Worm (Caenorhabditis elegans) whole organism, L2 larva: ENCODE data around the gene M88.3.

Experiments
- R02D3.7 ChIP-seq: fragments of 150-350 bp; optimal IDR thresholded peaks from 2 replicates; lab custom pipeline; 2014; ENCODE audit warnings: missing biosample characterization, missing genetic modification characterization
- Y55F3AM.14 ChIP-seq: fragments of 200-800 bp; sonication (Bioruptor generic); optimal IDR thresholded peaks from 2 replicates; lab custom pipeline; 2018; ENCODE audit warnings: mild to moderate bottlenecking, missing genetic modification characterization, missing compliant biosample characterization
- ZK546.5 ChIP-seq: sonication (generic microtip); optimal IDR thresholded peaks from 2 replicates; lab custom pipeline; 2017; ENCODE audit warnings: missing biosample characterization, missing genetic modification characterization
- aly-2 ChIP-seq: fragments of 150-350 bp; optimal IDR thresholded peaks from 2 replicates; lab custom pipeline; 2014; ENCODE audit warnings: missing biosample characterization, missing genetic modification characterization
- blmp-1 ChIP-seq: sonication (generic microtip); optimal IDR thresholded peaks from 2 replicates; lab custom pipeline; 2017; ENCODE audit warnings: missing genetic modification characterization, mild to moderate bottlenecking, missing compliant biosample characterization, antibody characterized with exemption, moderate library complexity; ENCODE audit not compliant: insufficient read depth
- ceh-16 ChIP-seq: fragments of 150-350 bp; optimal IDR thresholded peaks from 2 replicates; lab custom pipeline; 2014; ENCODE audit warnings: missing biosample characterization, missing genetic modification characterization
- ceh-82 ChIP-seq: fragments of 150-350 bp; optimal IDR thresholded peaks from 2 replicates; lab custom pipeline; 2014; ENCODE audit warnings: missing biosample characterization, missing genetic modification characterization
- elt-1 ChIP-seq: fragments of 150-350 bp; optimal IDR thresholded peaks from 2 replicates; lab custom pipeline; 2014; ENCODE audit warnings: missing biosample characterization, missing genetic modification characterization
- elt-3 ChIP-seq: sonication (generic microtip); optimal IDR thresholded peaks from 2 replicates; lab custom pipeline; 2017; ENCODE audit warnings: missing biosample characterization, missing genetic modification characterization
- fos-1 ChIP-seq: fragments of 150-350 bp; optimal IDR thresholded peaks from 2 replicates; lab custom pipeline; 2014; ENCODE audit warnings: missing biosample characterization, missing genetic modification characterization
- gmeb-1 ChIP-seq: fragments of 150-350 bp; optimal IDR thresholded peaks from 2 replicates; lab custom pipeline; 2014; ENCODE audit warnings: missing biosample characterization, missing genetic modification characterization
- lin-39 ChIP-seq: fragments of 150-350 bp; optimal IDR thresholded peaks from 2 replicates; lab custom pipeline; 2014; ENCODE audit warnings: missing biosample characterization, missing genetic modification reagents, missing genetic modification characterization
- mab-5 ChIP-seq: fragments of 150-350 bp; optimal IDR thresholded peaks from 2 replicates; lab custom pipeline; 2014; ENCODE audit warnings: missing biosample characterization, missing genetic modification characterization
- mdl-1 ChIP-seq, 2 experiments: fragments of 150-350 bp in 1 of 2; sonication (generic microtip) in 1 of 2; optimal IDR thresholded peaks; 2 replicates each; lab custom pipeline; 2017; ENCODE audit warnings: missing biosample characterization in 2 of 2, missing genetic modification characterization in 2 of 2
- nhr-10 ChIP-seq: sonication (generic microtip); optimal IDR thresholded peaks from 2 replicates; lab custom pipeline; 2017; ENCODE audit warnings: missing biosample characterization, missing genetic modification characterization
- nhr-11 ChIP-seq: fragments of 150-350 bp; optimal IDR thresholded peaks from 2 replicates; lab custom pipeline; 2014; ENCODE audit warnings: missing biosample characterization, missing genetic modification characterization
- nhr-129 ChIP-seq: fragments of 150-350 bp; optimal IDR thresholded peaks from 2 replicates; lab custom pipeline; 2014; ENCODE audit warnings: missing biosample characterization, missing genetic modification characterization
- nhr-21 ChIP-seq: fragments of 150-350 bp; optimal IDR thresholded peaks from 2 replicates; lab custom pipeline; 2014; ENCODE audit warnings: missing biosample characterization, missing genetic modification characterization
- nhr-23 ChIP-seq: fragments of 150-350 bp; optimal IDR thresholded peaks from 2 replicates; lab custom pipeline; 2014; ENCODE audit warnings: missing biosample characterization, missing genetic modification reagents, missing genetic modification characterization
- nhr-237 ChIP-seq: fragments of 150-350 bp; optimal IDR thresholded peaks from 2 replicates; lab custom pipeline; 2014; ENCODE audit warnings: missing biosample characterization, missing genetic modification characterization
- nhr-25 ChIP-seq: fragments of 150-350 bp; sonication (generic microtip); optimal IDR thresholded peaks from 3 replicates; lab custom pipeline; 2014; ENCODE audit warnings: missing biosample characterization, missing genetic modification characterization
- nhr-6 ChIP-seq: fragments of 150-350 bp; optimal IDR thresholded peaks from 2 replicates; lab custom pipeline; 2014; ENCODE audit warnings: missing biosample characterization, missing genetic modification characterization
- nhr-77 ChIP-seq: fragments of 150-350 bp; optimal IDR thresholded peaks from 2 replicates; lab custom pipeline; 2014; ENCODE audit warnings: missing biosample characterization, missing genetic modification characterization
- peb-1 ChIP-seq: fragments of 150-350 bp; optimal IDR thresholded peaks from 2 replicates; lab custom pipeline; 2014; ENCODE audit warnings: missing biosample characterization, missing genetic modification characterization
- sem-4 ChIP-seq: fragments of 150-350 bp; optimal IDR thresholded peaks from 2 replicates; lab custom pipeline; 2014; ENCODE audit warnings: missing biosample characterization, missing genetic modification reagents, missing genetic modification characterization
- skn-1 ChIP-seq: sonication (generic microtip); optimal IDR thresholded peaks from 2 replicates; lab custom pipeline; 2017; ENCODE audit warnings: missing biosample characterization, missing genetic modification characterization
- sma-3 ChIP-seq: sonication (generic microtip); optimal IDR thresholded peaks from 2 replicates; lab custom pipeline; 2016; ENCODE audit warnings: missing genetic modification reagents, missing genetic modification characterization, missing compliant biosample characterization
- snpc-4 ChIP-seq: fragments of 150-350 bp; optimal IDR thresholded peaks from 2 replicates; lab custom pipeline; 2014; ENCODE audit warnings: missing biosample characterization, missing genetic modification characterization
- unc-55 ChIP-seq: fragments of 150-350 bp; sonication (generic microtip); optimal IDR thresholded peaks from 3 replicates; lab custom pipeline; 2014; ENCODE audit warnings: missing biosample characterization, missing genetic modification reagents, missing genetic modification characterization
- zag-1 ChIP-seq: fragments of 150-350 bp; optimal IDR thresholded peaks from 2 replicates; lab custom pipeline; 2014; ENCODE audit warnings: missing biosample characterization, missing genetic modification characterization
- ztf-1 ChIP-seq: fragments of 200-800 bp; sonication (Bioruptor generic); conservative IDR thresholded peaks from 2 replicates; pipeline ENCODE4 v1.3.6; 2022; ENCODE audit warnings: missing genetic modification characterization, missing compliant biosample characterization
- ztf-11 ChIP-seq: sonication (generic microtip); optimal IDR thresholded peaks from 2 replicates; lab custom pipeline; 2017; ENCODE audit warnings: missing biosample characterization, missing genetic modification characterization
- ztf-4 ChIP-seq: fragments of 150-350 bp; optimal IDR thresholded peaks from 2 replicates; lab custom pipeline; 2014; ENCODE audit warnings: missing biosample characterization, missing genetic modification characterization

Gene M88.3

ce11 chrIII:4524071-4524470 lies 20.8 kb downstream of the M88.3 start:
- TF ChIP-seq mdl-1 (tag; optimal IDR thresholded peaks at IDR 0.05; lab: Kevin White, UChicago) (no peak), nhr-10 (tag; lab: Kevin White, UChicago) (no peak), unc-55 (GFP tag; lab: Kevin White, UChicago) (no peak), gmeb-1 (no peak), elt-1 (tag; lab: Kevin White, UChicago) (no peak), nhr-77 (tag; lab: Kevin White, UChicago) (no peak), peb-1 (tag; lab: Kevin White, UChicago) (no peak), mab-5 (tag; lab: Kevin White, UChicago) (no peak), zag-1 (tag; lab: Kevin White, UChicago) (no peak), skn-1 (tag; lab: Kevin White, UChicago) (no peak), sma-3 (GFP tag; lab: Kevin White, UChicago) (no peak), nhr-25 (tag; lab: Kevin White, UChicago) (no peak), blmp-1 (tag; lab: Kevin White, UChicago) (no peak), nhr-11 (no peak)

- TF ChIP-seq Y55F3AM.14 (GFP tag; lab: Kevin White, UChicago): no peak
- peak; percentile 0 for TF ChIP-seq mab-5 (tag; lab: Kevin White, UChicago)
- no peak for TF ChIP-seq elt-1 (tag; lab: Kevin White, UChicago)
- TF ChIP-seq fos-1 (tag; lab: Kevin White, UChicago): no peak
Observed at ce11 chrIII:4523411-4523810, 21.4 kb downstream of the M88.3 start.

- TF ChIP-seq unc-55 (GFP tag; lab: Kevin White, UChicago) (no peak), nhr-237 (tag; lab: Kevin White, UChicago) (no peak), ceh-82 (no peak)
Observed at ce11 chrIII:4520057-4520456, 24.8 kb downstream of the M88.3 start, which contains the start of gene cdh-4. TSS of gene cdh-4 (plus strand) at chrIII:4520357.

- TF ChIP-seq elt-3 (tag; lab: Kevin White, UChicago): no peak
- TF ChIP-seq nhr-129 (tag; lab: Kevin White, UChicago): no peak
- no peak for TF ChIP-seq ZK546.5 (tag; lab: Kevin White, UChicago)
Observed at ce11 chrIII:4519410-4519809, 25.4 kb downstream of the M88.3 start.

ce11 chrIII:4517781-4518180 lies 27.1 kb downstream of the M88.3 start:
- no peak for TF ChIP-seq mdl-1 (tag; optimal IDR thresholded peaks at IDR 0.05; lab: Kevin White, UChicago)
- TF ChIP-seq fos-1 (tag; lab: Kevin White, UChicago): no peak
- TF ChIP-seq lin-39 (tag; lab: Kevin White, UChicago): no peak
- TF ChIP-seq nhr-25 (tag; lab: Kevin White, UChicago): no peak
- no peak for TF ChIP-seq nhr-6 (tag; lab: Kevin White, UChicago)
- no peak for TF ChIP-seq R02D3.7 (tag; lab: Kevin White, UChicago)
- no peak for TF ChIP-seq elt-1 (tag; lab: Kevin White, UChicago)
- no peak for TF ChIP-seq nhr-237 (tag; lab: Kevin White, UChicago)
- no peak for TF ChIP-seq unc-55 (GFP tag; lab: Kevin White, UChicago)
- TF ChIP-seq nhr-23 (tag; lab: Kevin White, UChicago): no peak
- TF ChIP-seq ztf-11 (tag; lab: Kevin White, UChicago): no peak
- no peak for TF ChIP-seq ceh-82

ce11 chrIII:4515173-4515572 lies 29.7 kb downstream of the M88.3 start:
- TF ChIP-seq elt-3 (tag; lab: Kevin White, UChicago) (no peak), mdl-1 (tag; optimal IDR thresholded peaks at IDR 0.05; lab: Kevin White, UChicago) (no peak), nhr-77 (tag; lab: Kevin White, UChicago) (no peak), mab-5 (tag; lab: Kevin White, UChicago) (no peak), aly-2 (no peak), R02D3.7 (tag; lab: Kevin White, UChicago) (no peak), sem-4 (tag; lab: Kevin White, UChicago) (no peak), snpc-4 (tag; lab: Kevin White, UChicago) (no peak), nhr-21 (tag; lab: Kevin White, UChicago) (no peak), ceh-16 (tag; lab: Kevin White, UChicago) (no peak), peb-1 (tag; lab: Kevin White, UChicago) (no peak), lin-39 (tag; lab: Kevin White, UChicago) (no peak), ztf-4 (tag; lab: Kevin White, UChicago) (no peak), ztf-11 (tag; lab: Kevin White, UChicago) (no peak), ztf-1 (GFP tag; lab: Robert Waterston, UW) (no peak), ceh-82 (no peak), nhr-23 (tag; lab: Kevin White, UChicago) (no peak)
- TF ChIP-seq, all 48 proteins: peak for 0
